Worm (Caenorhabditis elegans): Measurements from ENCODE around the gene F23H12.10.

DNA sequence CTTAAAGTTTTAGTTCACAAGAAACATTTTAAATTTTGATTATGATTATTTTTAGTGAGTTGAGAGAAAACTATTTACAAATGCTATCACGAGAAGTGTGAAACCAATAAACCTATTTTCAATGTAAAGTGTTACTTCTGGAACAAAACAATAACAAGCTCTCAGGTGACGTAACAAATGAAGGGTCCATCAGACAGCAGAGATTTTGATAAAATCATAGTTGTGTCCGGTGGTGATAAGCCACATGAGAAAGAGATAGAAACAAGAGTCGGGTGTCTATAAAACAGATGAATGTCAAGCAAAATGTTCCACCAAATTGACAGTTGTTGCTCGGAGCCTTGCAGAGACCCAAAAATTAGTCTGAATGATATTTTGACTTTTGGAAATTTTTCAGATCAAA, 39.7 kb downstream of the F23H12.10 start:
- no peak for TF ChIP-seq lsy-2 (tag; optimal IDR thresholded peaks at IDR 0.05)
- TF ChIP-seq blmp-1 (tag; optimal IDR thresholded peaks at IDR 0.05), result no peak
- TF ChIP-seq lin-13 (tag; optimal IDR thresholded peaks at IDR 0.05), result no peak
- TF ChIP-seq ceh-43 (GFP tag; optimal IDR thresholded peaks at IDR 0.05), result no peak

All from whole organism, mixed stage, embryonic.